Fruit fly (Drosophila melanogaster) Kc167 (cell line): ENCODE results near the gene CG32052.

Source experiments
- Myc ChIP-seq: fragments of >200 bp; optimal IDR thresholded peaks from 2 replicates; lab custom pipeline; 2017; ENCODE audit warnings: missing external identifiers
- Sin3A ChIP-seq: fragments of >200 bp; optimal IDR thresholded peaks from 2 replicates; lab custom pipeline; 2018; ENCODE audit warnings: missing external identifiers
- h ChIP-seq: fragments of >200 bp; optimal IDR thresholded peaks from 3 replicates; lab custom pipeline; 2018; ENCODE audit warnings: missing external identifiers
- insv ChIP-seq: fragments of >200 bp; optimal IDR thresholded peaks from 3 replicates; lab custom pipeline; 2018; ENCODE audit warnings: missing external identifiers
- psq ChIP-seq: fragments of >200 bp; optimal IDR thresholded peaks from 2 replicates; lab custom pipeline; 2017; ENCODE audit warnings: missing external identifiers
- ttk ChIP-seq: sonication (Bioruptor generic); optimal IDR thresholded peaks from 2 replicates; lab custom pipeline; 2017; ENCODE audit warnings: missing external identifiers

CG32052 gene

dm6 chr3L:9845980-9846538 lies 59.2 kb downstream of the CG32052 start:
- TF ChIP-seq ttk (lab: Kevin White, UChicago) (no peak), psq (lab: Kevin White, UChicago) (no peak), h (lab: Kevin White, UChicago) (no peak), insv (lab: Kevin White, UChicago) (no peak), Sin3A (lab: Kevin White, UChicago) (no peak), Myc (lab: Kevin White, UChicago) (no peak)

- TF ChIP-seq insv (lab: Kevin White, UChicago): no peak
- no peak for TF ChIP-seq Myc (lab: Kevin White, UChicago)
- no peak for TF ChIP-seq psq (lab: Kevin White, UChicago)
- no peak for TF ChIP-seq Sin3A (lab: Kevin White, UChicago)
- TF ChIP-seq h (lab: Kevin White, UChicago): no peak
- no peak for TF ChIP-seq ttk (lab: Kevin White, UChicago)
These were observed 59.9 kb downstream of the CG32052 start for dm6 chr3L:9846577-9847342.

DNA sequence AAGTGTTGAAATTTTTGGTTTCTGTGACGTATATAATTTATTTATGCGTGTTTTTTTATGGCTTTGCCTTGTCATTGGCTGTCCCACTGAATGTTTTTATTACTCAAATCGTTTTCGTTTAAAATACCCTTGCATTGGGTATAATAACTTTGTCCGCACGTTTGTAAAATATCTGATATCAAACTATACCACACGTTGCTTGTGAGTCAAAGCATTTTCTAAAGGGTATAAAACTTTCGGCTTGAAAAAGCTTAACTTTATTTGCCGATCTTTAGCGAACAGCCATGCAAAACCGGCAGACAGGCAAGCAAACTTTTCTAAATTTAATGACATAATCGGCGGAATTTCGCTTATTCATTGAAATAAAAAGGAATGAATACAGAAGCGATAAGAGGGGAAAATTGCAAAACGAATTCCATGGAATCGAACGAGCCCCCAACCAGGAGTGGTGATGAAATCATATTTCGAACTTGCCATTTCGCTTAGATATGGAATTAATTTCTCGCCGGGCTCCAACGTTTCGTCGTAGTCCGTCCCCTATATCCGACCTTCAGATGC lies 60.7 kb downstream of the CG32052 start:
- TF ChIP-seq h (lab: Kevin White, UChicago) (no peak), Myc (lab: Kevin White, UChicago) (no peak), ttk (lab: Kevin White, UChicago) (no peak), psq (lab: Kevin White, UChicago) (no peak), Sin3A (lab: Kevin White, UChicago) (no peak), insv (lab: Kevin White, UChicago) (no peak)

DNA sequence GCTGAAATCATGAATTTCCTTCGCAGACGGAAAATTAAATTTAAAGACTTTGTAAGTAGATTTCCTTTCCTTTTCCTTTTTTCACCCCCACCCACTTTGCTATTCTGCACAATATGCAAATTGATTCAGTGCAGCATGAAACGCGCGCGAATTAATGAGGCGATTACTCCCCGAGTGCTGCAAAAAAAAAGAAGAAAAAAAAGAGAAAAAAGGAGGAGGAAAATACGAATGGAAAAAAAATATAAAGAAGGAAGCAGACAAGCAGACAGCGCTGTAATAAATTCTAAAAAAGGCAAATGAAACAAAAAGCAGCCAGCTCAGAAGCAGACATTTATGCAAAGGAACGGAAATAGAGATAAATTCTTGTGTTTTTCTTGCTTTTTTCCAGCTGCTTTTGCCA lies 61.9 kb downstream of the CG32052 start:
- no peak for TF ChIP-seq Sin3A (lab: Kevin White, UChicago)
- TF ChIP-seq h (lab: Kevin White, UChicago): no peak
- TF ChIP-seq Myc (lab: Kevin White, UChicago): no peak
- no peak for TF ChIP-seq insv (lab: Kevin White, UChicago)
- no peak for TF ChIP-seq psq (lab: Kevin White, UChicago)
- no peak for TF ChIP-seq ttk (lab: Kevin White, UChicago)

DNA sequence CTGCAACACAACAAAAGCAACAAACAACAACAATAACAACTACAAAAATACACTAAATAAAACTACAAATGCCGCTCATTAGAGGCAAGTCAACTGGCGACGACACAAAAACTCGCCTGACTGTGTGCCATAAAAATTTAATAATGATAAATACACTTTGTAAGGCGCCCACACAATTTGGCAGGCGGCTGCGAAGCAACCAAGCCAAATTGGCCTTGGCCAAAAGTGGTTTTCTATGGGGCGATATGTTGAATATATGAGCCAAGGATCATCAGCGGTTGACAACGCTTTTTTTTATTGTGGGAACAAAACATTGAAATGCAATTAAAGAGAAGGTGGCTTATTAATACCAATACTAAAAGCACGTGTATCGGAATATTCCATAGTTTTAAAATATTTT lies 63.3 kb downstream of the CG32052 start:
- TF ChIP-seq Myc (lab: Kevin White, UChicago): no peak
- no peak for TF ChIP-seq Sin3A (lab: Kevin White, UChicago)
- no peak for TF ChIP-seq ttk (lab: Kevin White, UChicago)
- TF ChIP-seq psq (lab: Kevin White, UChicago): no peak
- TF ChIP-seq h (lab: Kevin White, UChicago): no peak

- TF ChIP-seq insv (lab: Kevin White, UChicago) (no peak), h (lab: Kevin White, UChicago) (no peak), ttk (lab: Kevin White, UChicago) (no peak), psq (lab: Kevin White, UChicago) (no peak), Sin3A (lab: Kevin White, UChicago) (no peak), Myc (lab: Kevin White, UChicago) (no peak)
These were observed 64.3 kb downstream of the CG32052 start for dm6 chr3L:9851000-9851671.

DNA sequence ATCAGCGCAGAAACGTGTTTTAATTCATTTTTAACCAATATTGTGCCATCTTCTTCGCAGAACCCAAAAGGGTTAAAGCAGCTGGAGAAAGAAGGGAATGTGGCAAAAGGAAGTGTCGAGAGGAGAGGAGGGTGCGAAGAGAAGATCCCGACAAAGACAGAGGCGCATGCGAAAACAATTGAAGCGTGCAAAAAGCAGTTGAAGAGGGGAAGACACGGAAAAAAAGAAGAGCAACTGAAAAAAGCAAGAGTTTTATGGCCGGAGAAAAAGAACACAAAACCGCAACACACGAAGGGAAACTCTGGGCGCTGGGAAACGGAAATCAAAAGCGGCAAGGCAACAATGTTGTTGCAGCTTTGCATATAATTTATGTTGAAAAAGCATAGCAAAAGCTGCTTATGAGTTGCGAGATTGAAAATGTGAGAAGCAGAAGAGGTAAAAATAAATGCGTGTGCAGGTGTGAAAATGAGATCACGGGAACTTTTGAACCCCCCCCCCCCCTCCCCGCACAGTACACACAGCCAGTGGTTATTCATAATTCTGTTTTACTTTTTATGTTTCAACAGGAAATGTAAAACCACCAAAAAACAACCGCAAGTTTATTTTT lies 66.4 kb downstream of the CG32052 start:
- no peak for TF ChIP-seq psq (lab: Kevin White, UChicago)

- TF ChIP-seq Myc (lab: Kevin White, UChicago) (no peak), h (lab: Kevin White, UChicago) (no peak), Sin3A (lab: Kevin White, UChicago) (no peak), insv (lab: Kevin White, UChicago) (no peak), ttk (lab: Kevin White, UChicago) (no peak), psq (lab: Kevin White, UChicago) (no peak)
These were observed 67.1 kb downstream of the CG32052 start for dm6 chr3L:9853895-9854470.

- no peak for TF ChIP-seq insv (lab: Kevin White, UChicago)
- TF ChIP-seq psq (lab: Kevin White, UChicago): peak; percentile 30
These were observed 68.0 kb downstream of the CG32052 start, which contains the start of gene RasGAP1 for dm6 chr3L:9854583-9855519. Gene RasGAP1, minus strand, starts transcription at chr3L:9855285.
